Worm (Caenorhabditis elegans) whole organism, early embryonic: ENCODE results near the gene C18D11.1.
A peak's percentile ranks its signal among the peaks of the same experiment; 100 is the strongest.

ENCODE experiments used
- B0310.2 ChIP-seq: sonication (generic microtip); optimal IDR thresholded peaks from 2 replicates; lab custom pipeline; 2016; ENCODE audit warnings: mild to moderate bottlenecking, missing genetic modification characterization, missing compliant biosample characterization
- F13C5.2 ChIP-seq: sonication (generic microtip); optimal IDR thresholded peaks from 2 replicates; lab custom pipeline; 2017; ENCODE audit warnings: mild to moderate bottlenecking, missing genetic modification characterization, inconsistent platforms, missing compliant biosample characterization
- aly-1 ChIP-seq: sonication (generic microtip); optimal IDR thresholded peaks from 2 replicates; lab custom pipeline; 2016; ENCODE audit warnings: missing genetic modification characterization, missing compliant biosample characterization
- ama-1 ChIP-seq: fragments of 150-350 bp; optimal IDR thresholded peaks from 2 replicates; lab custom pipeline; 2014
- ceh-13 ChIP-seq: fragments of 200-800 bp; sonication (Bioruptor generic); optimal IDR thresholded peaks from 2 replicates; lab custom pipeline; 2018; ENCODE audit warnings: mild to moderate bottlenecking, missing genetic modification characterization, missing compliant biosample characterization
- ceh-36 ChIP-seq: sonication (generic microtip); optimal IDR thresholded peaks from 2 replicates; lab custom pipeline; 2016; ENCODE audit warnings: missing genetic modification characterization, inconsistent platforms, missing compliant biosample characterization
- ets-7 ChIP-seq: sonication (generic microtip); optimal IDR thresholded peaks from 2 replicates; lab custom pipeline; 2016; ENCODE audit warnings: missing genotype, missing genetic modification characterization, missing compliant biosample characterization
- flt-1 ChIP-seq: fragments of 200-800 bp; sonication (Bioruptor generic); IDR thresholded peaks from 2 replicates; pipeline ENCODE4 v1.3.6; 2022; ENCODE audit warnings: missing genetic modification characterization, missing compliant biosample characterization
- hmbx-1 ChIP-seq: sonication (generic microtip); optimal IDR thresholded peaks from 2 replicates; lab custom pipeline; 2016; ENCODE audit warnings: mild to moderate bottlenecking, missing genetic modification characterization, missing compliant biosample characterization
- hmg-4 ChIP-seq: fragments of 200-800 bp; sonication (Bioruptor generic); optimal IDR thresholded peaks from 2 replicates; lab custom pipeline; 2018; ENCODE audit warnings: mild to moderate bottlenecking, missing genetic modification characterization, missing compliant biosample characterization
- hnd-1 ChIP-seq: sonication (generic microtip); optimal IDR thresholded peaks from 2 replicates; lab custom pipeline; 2016; ENCODE audit warnings: missing genetic modification characterization, missing compliant biosample characterization
- pes-1 ChIP-seq: fragments of 200-800 bp; sonication (Bioruptor generic); IDR thresholded peaks from 2 replicates; pipeline ENCODE4 v1.3.6; 2022; ENCODE audit warnings: missing genetic modification reagents, missing genetic modification characterization, missing compliant biosample characterization
- scrt-1 ChIP-seq: fragments of 200-800 bp; sonication (Bioruptor generic); IDR thresholded peaks from 2 replicates; pipeline ENCODE4 v1.3.6; 2022; ENCODE audit warnings: missing genetic modification characterization, missing compliant biosample characterization
- sea-1 ChIP-seq: fragments of 200-800 bp; sonication (Bioruptor generic); conservative IDR thresholded peaks from 2 replicates; pipeline ENCODE4 v1.3.6; 2022; ENCODE audit warnings: missing genetic modification characterization, missing compliant biosample characterization
- tbx-11 ChIP-seq: fragments of 200-800 bp; sonication (Bioruptor generic); IDR thresholded peaks from 2 replicates; pipeline ENCODE4 v1.3.6; 2022; ENCODE audit warnings: missing genetic modification characterization, missing compliant biosample characterization
- tbx-37 ChIP-seq: fragments of 200-800 bp; sonication (Bioruptor generic); conservative IDR thresholded peaks from 2 replicates; pipeline ENCODE4 v1.3.6; 2022; ENCODE audit warnings: missing genetic modification reagents, missing genetic modification characterization, missing compliant biosample characterization
- tra-4 ChIP-seq: sonication (generic microtip); optimal IDR thresholded peaks from 2 replicates; lab custom pipeline; 2017; ENCODE audit warnings: missing genetic modification characterization, missing compliant biosample characterization

The C18D11.1 gene

DNA sequence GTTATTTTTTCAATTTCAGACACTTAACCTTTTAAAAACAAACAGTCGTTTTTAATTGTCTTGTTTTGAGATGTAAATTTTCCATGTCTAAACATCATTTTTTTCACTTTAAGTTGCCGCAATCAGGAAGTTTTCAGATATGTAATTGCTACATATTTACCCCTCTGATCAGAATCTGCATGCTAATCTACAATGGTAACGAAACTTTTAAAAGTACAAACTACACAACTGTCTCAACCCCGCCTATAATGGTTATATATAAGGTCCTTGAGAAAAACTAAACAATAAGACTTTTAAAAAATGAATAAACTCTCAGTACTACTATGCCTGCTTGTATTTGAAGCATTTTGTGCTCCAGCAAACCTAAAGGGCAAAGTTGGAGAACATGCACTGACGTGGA, 7.6 kb upstream of the C18D11.1 start, which contains the start of gene C18D11.9:
Gene C18D11.9, plus strand, starts transcription at position 301 of the 400 bp plus-strand sequence.
- TF ChIP-seq ceh-36 (tag; lab: Kevin White, UChicago) (no peak), B0310.2 (no peak), hnd-1 (no peak), hmbx-1 (tag; lab: Kevin White, UChicago) (no peak), hmg-4 (GFP tag; lab: Kevin White, UChicago) (no peak), pes-1 (GFP tag; lab: Robert Waterston, UW) (no peak), scrt-1 (GFP tag; lab: Robert Waterston, UW) (no peak), ceh-13 (GFP tag; lab: Kevin White, UChicago) (no peak), sea-1 (GFP tag; lab: Robert Waterston, UW) (no peak), aly-1 (tag; lab: Kevin White, UChicago) (no peak), tra-4 (tag; lab: Kevin White, UChicago) (no peak)

DNA sequence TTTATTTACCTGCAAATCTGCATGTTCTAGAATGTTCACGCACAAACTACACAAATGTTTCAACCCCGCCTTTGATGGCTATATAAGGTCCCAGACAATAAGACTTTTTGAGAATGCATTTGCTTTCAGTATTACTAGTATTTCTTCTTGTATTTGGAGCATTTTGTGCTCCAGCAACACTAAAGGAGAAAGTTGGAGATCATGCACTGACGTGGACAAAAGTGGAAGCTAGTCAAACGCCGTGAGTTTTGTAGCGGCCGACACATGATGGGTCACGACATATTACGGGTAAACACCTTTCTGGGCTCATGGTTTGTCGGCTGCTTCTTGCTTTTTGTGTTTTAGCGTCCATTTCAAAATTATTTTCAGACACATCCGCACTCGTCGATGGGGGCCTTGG, 5.9 kb upstream of the C18D11.1 start, which contains the start of gene C18D11.6:
Gene C18D11.6, plus strand, starts transcription at position 110 of the 400 bp plus-strand sequence.
- TF ChIP-seq ceh-36 (tag; lab: Kevin White, UChicago), result no peak
- TF ChIP-seq tra-4 (tag; lab: Kevin White, UChicago), result no peak
- TF ChIP-seq scrt-1 (GFP tag; lab: Robert Waterston, UW), result no peak
- TF ChIP-seq ama-1 (lab: Kevin White, UChicago), result no peak
- no peak for TF ChIP-seq ets-7 (tag; lab: Kevin White, UChicago)
- TF ChIP-seq hnd-1, result no peak
- no peak for TF ChIP-seq ceh-13 (GFP tag; lab: Kevin White, UChicago)
- no peak for TF ChIP-seq tbx-11 (GFP tag; lab: Robert Waterston, UW)
- TF ChIP-seq F13C5.2, result no peak
- TF ChIP-seq hmbx-1 (tag; lab: Kevin White, UChicago), result no peak
- TF ChIP-seq aly-1 (tag; lab: Kevin White, UChicago), result no peak
- no peak for TF ChIP-seq B0310.2

DNA sequence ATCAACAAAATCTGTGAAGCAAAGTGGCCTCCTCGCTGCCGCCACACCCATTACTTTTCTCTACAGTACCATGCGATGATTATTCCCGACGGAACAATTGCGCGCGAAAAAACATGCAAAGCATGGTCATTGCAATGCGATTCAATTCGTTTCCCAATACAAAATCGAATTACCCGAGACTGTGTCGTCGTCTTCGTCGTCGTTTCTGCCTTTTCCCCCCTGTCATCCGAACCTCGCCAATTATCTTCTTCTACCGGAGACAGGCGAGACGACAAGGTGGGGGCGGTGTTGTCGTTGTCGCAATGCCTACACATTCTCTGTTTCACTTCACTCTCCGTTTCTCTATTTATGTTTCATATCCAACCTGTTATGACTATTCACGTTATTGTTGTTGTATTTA, 4.5 kb upstream of the C18D11.1 start:
- TF ChIP-seq hmbx-1 (tag; lab: Kevin White, UChicago) (no peak), F13C5.2 (no peak), pes-1 (GFP tag; lab: Robert Waterston, UW) (no peak), sea-1 (GFP tag; lab: Robert Waterston, UW) (no peak), tbx-11 (GFP tag; lab: Robert Waterston, UW) (no peak), scrt-1 (GFP tag; lab: Robert Waterston, UW) (no peak), tbx-37 (GFP tag; lab: Robert Waterston, UW) (no peak), hmg-4 (GFP tag; lab: Kevin White, UChicago) (no peak)

DNA sequence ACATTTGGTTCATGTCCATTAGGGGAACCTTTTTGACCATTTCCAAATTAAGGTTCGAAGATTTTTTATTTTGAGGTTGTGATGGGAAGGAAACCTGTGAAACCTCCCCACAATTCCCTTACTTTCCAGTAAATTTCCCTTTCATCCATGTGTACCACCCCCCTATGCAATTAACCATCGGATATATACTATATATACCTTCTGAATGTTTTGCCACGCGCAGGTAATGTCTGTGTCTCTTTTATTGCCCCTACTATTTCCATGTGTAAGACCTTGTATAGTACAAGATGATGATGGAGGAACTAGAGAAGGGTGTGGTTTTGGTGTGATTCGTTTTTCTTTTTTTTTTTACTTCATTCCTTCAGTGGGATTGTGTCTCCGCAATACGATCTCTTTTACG, 1.7 kb upstream of the C18D11.1 start:
- TF ChIP-seq ama-1 (lab: Kevin White, UChicago) (no peak), tbx-37 (GFP tag; lab: Robert Waterston, UW) (no peak), F13C5.2 (no peak), hmg-4 (GFP tag; lab: Kevin White, UChicago) (no peak), flt-1 (no peak), sea-1 (GFP tag; lab: Robert Waterston, UW) (no peak), B0310.2 (no peak), ets-7 (tag; lab: Kevin White, UChicago) (no peak), hnd-1 (no peak)

DNA sequence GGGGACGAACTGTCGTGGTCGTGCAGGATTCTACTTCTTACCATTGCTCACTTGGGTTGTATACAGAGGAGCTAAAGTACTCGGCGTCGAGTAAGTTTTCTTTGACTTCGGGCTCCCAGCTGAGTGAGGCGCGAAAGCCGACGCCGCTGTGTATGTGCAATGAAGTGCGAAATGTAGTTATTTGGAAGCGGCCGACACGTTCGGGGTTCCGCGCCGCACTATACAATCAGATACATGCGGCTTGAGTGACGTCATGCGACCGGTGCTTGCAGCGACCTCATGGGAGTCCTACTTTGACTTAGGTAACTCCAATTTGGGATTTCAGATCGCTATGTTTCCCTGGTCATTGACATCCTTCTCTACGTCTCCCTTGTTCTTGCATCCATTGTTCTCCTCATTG, 1.5 kb downstream of the C18D11.1 start:
- TF ChIP-seq sea-1 (GFP tag; lab: Robert Waterston, UW) (no peak), tbx-11 (GFP tag; lab: Robert Waterston, UW) (no peak), B0310.2 (no peak), pes-1 (GFP tag; lab: Robert Waterston, UW) (no peak), tra-4 (tag; lab: Kevin White, UChicago) (no peak), ama-1 (lab: Kevin White, UChicago) (no peak), F13C5.2 (no peak), hnd-1 (no peak), hmbx-1 (tag; lab: Kevin White, UChicago) (no peak), ceh-13 (GFP tag; lab: Kevin White, UChicago) (no peak), ets-7 (tag; lab: Kevin White, UChicago) (no peak), flt-1 (no peak), scrt-1 (GFP tag; lab: Robert Waterston, UW) (no peak)

DNA sequence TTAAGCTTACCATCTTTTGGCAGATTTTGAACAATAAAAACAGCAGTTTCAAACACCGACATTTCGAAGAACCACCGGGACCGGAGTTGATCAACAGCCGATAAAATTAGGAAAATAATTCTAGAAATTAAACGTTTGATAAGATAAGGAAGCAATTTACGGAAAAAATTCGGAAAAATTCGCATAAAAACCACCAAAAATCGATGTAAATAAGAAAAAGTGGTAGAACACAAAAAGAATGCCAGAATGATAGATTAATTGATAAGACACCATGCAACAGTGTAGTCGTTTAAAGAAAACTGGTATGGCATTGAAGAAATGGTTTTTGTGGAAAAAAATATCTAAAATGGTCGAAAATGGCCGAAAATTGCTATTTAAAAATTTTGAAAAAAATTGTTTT, 6.0 kb downstream of the C18D11.1 start, which contains the start of gene maa-1:
Gene maa-1, minus strand, starts transcription at position 120 of the 400 bp plus-strand sequence.
- TF ChIP-seq hmg-4 (GFP tag; lab: Kevin White, UChicago), result no peak
- no peak for TF ChIP-seq B0310.2

DNA sequence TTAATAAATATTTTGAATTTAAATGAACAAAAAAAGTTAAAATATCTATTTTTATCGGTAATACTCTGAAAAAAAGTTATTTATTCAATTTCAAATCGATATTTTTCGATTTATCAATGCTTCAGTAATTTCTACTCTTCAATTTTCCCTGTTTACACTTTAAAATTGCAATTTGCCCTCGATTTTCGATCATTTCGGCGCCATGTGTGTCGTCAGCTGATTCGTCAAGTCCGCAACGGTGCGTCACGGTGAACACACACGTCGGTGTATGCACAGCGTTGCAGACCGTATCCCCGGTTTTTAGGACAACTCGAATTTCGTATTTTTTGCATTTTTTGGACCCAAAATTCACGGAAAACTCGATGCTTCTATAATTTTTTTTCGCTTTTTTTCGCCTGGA, 6.9 kb downstream of the C18D11.1 start, which contains the start of gene C18D11.3:
Gene C18D11.3, plus strand, starts transcription at position 189 of the 400 bp plus-strand sequence.
- TF ChIP-seq F13C5.2 (peak; percentile 64), ama-1 (lab: Kevin White, UChicago) (no peak)

DNA sequence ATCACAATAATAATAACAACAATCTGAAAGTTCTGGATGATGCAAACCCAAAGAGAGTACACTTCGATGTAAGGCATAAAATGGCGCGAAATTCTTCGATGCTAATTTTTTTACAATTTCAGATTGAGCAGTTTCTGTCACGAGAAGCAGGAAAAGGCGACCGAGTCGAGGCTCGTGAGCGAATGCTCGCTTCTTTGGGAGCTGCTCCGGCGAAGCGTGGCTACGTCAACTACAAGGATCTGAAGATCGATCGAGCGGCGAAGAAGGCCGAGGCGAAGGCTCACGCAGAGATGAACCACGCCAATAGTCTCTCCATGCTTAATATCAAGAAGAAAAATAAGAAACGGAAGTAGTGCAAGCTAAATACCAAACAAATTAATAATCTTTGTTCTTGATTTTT, 7.7 kb downstream of the C18D11.1 start:
- TF ChIP-seq B0310.2 (no peak), ceh-13 (GFP tag; lab: Kevin White, UChicago) (no peak)

DNA sequence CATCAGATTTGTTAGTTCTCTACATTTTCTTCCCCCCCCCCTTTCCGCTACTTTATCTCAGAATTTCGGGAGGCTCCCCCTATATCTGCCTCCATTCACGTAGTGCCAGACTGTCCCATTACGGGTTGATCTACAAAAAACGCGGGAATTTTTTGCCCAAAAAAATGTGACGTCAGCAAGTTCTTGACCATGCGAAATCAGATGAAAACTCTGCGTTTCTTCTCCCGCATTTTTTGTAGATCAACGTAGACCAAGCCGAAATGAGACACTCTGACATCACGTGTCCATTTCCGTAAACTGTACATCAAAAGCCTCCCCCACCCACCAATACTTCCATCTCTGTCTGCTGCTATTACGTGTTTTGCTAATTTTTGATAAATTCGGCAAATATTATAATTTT, 8.2 kb downstream of the C18D11.1 start:
- no peak for TF ChIP-seq ceh-13 (GFP tag; lab: Kevin White, UChicago)
- no peak for TF ChIP-seq pes-1 (GFP tag; lab: Robert Waterston, UW)
- no peak for TF ChIP-seq tbx-37 (GFP tag; lab: Robert Waterston, UW)
- TF ChIP-seq scrt-1 (GFP tag; lab: Robert Waterston, UW), result no peak
- no peak for TF ChIP-seq flt-1
- no peak for TF ChIP-seq tbx-11 (GFP tag; lab: Robert Waterston, UW)
- TF ChIP-seq B0310.2, result no peak
- no peak for TF ChIP-seq hmg-4 (GFP tag; lab: Kevin White, UChicago)
- TF ChIP-seq aly-1 (tag; lab: Kevin White, UChicago), result no peak
- no peak for TF ChIP-seq ceh-36 (tag; lab: Kevin White, UChicago)
- TF ChIP-seq ama-1 (lab: Kevin White, UChicago), result no peak
- TF ChIP-seq F13C5.2, result no peak
- TF ChIP-seq ets-7 (tag; lab: Kevin White, UChicago), result no peak
- no peak for TF ChIP-seq hmbx-1 (tag; lab: Kevin White, UChicago)
- TF ChIP-seq tra-4 (tag; lab: Kevin White, UChicago), result no peak
- no peak for TF ChIP-seq sea-1 (GFP tag; lab: Robert Waterston, UW)
- no peak for TF ChIP-seq hnd-1
